Worm (Caenorhabditis elegans): Measurements from ENCODE around the gene nape-2.

Gene nape-2

DNA sequence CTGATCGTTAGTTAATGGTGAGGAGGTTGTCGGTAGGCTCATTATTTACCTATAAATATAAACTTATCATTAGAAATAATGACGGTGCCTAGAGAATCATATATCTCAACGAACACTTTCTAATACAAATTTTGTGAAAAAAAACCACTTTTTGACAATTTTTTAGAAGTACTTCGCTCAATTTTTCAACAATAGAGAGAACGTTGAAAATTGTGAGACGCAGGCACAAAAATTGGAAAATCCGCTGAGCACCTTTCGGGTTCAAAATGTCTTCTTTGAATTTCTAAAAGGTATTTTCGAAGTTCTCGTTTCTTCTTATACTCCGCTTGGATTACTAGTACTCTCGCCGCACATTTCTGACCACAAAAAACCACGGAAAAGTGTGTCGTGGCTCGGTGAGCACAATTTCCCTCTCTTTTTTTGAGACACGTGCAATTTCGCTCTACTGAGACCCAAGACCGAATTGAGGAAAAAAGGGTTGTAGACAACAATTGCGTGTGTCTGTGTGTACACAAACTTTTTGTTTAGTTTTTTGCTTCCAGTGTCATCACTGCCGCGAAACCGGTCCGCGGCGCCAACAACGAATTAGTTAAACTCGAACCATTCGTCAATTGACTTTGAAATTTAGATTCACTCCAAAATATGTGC, 2.2 kb upstream of the nape-2 start, which contains the start of gene nape-1 (continued):
- TF ChIP-seq lin-35 (GFP tag; optimal IDR thresholded peaks at IDR 0.05) (peak; percentile 18 to 46), xbp-1 (tag; optimal IDR thresholded peaks at IDR 0.05) (peak; percentile 5), fkh-8 (tag; optimal IDR thresholded peaks at IDR 0.05) (peak; percentile 47), tbx-2 (tag; optimal IDR thresholded peaks at IDR 0.05) (peak; percentile 43), pax-3 (tag; optimal IDR thresholded peaks at IDR 0.05) (no peak), mdl-1 (tag; optimal IDR thresholded peaks at IDR 0.05) (peak in 1 of 2 experiments; percentile 64), lin-14 (GFP tag; optimal IDR thresholded peaks at IDR 0.05) (peak; percentile 81)

DNA sequence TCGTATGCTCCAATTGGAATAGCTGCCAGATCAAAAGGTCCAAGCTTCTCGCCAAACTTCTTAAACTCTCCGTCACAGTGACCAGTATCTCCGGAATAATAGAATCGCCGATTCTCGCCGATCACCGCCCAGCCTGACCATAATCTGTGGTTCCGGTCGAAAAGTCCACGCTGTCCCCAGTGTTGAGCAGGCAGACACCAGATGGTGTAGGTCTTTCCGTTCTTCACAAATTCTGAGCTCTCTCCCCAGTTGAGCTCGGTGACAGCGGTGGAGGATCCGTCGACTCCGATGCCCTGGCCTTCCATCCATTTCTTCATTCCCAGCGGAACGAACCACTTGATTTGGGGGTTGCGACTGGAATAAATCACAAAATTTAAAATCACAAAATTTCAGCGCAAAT, 2.5 kb downstream of the nape-2 start:
- TF ChIP-seq unc-30 (tag; optimal IDR thresholded peaks at IDR 0.05) (no peak), mab-9 (GFP tag; IDR thresholded peaks at IDR 0.05) (no peak), fos-1 (tag; optimal IDR thresholded peaks at IDR 0.05) (no peak), irx-1 (tag; optimal IDR thresholded peaks at IDR 0.05) (no peak), unc-98 (GFP tag; IDR thresholded peaks at IDR 0.05) (no peak), grh-1 (GFP tag; IDR thresholded peaks at IDR 0.05) (no peak), pax-3 (tag; optimal IDR thresholded peaks at IDR 0.05) (no peak), tbx-2 (tag; optimal IDR thresholded peaks at IDR 0.05) (no peak), nhr-12 (tag; optimal IDR thresholded peaks at IDR 0.05) (no peak), ama-1 (optimal IDR thresholded peaks at IDR 0.05) (no peak), nhr-20 (tag; optimal IDR thresholded peaks at IDR 0.05) (no peak)

ce11 chrIV:3733287-3733686, 5.4 kb downstream of the nape-2 start:
- TF ChIP-seq sptf-1 (tag; optimal IDR thresholded peaks at IDR 0.05) = no peak
- no peak for TF ChIP-seq ceh-88 (GFP tag; IDR thresholded peaks at IDR 0.05)
- no peak for TF ChIP-seq snpc-4 (tag; optimal IDR thresholded peaks at IDR 0.05)
- TF ChIP-seq nhr-84 (tag; optimal IDR thresholded peaks at IDR 0.05) = no peak
- no peak for TF ChIP-seq isw-1 (GFP tag; IDR thresholded peaks at IDR 0.05)
- TF ChIP-seq fkh-10 (GFP tag; optimal IDR thresholded peaks at IDR 0.05) = no peak
- TF ChIP-seq blmp-1 (tag; optimal IDR thresholded peaks at IDR 0.05) = no peak

DNA sequence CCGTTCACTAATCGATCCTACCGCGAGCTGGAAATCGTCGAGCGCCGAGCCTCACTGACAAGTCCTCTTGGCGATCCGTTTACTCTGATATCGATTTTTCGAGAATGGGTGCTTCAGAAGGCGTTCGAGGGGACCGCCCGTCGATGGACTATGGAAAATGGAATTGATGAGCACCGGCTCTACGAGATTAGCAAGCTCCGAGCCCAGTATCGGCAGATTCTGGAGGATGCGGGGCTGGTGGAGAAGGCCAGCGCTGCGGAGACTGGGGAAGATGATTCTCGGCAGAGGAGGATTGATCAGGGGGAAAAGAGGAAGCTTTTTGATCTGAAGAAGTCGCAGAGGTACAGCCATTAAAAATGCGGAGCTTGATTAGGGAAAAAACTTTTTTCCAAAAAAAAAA, 7.3 kb downstream of the nape-2 start:
- no peak for TF ChIP-seq efl-1 (optimal IDR thresholded peaks at IDR 0.05)
- no peak for TF ChIP-seq efl-1 (GFP tag; optimal IDR thresholded peaks at IDR 0.05 in 1 of 2)
- no peak for TF ChIP-seq lin-39 (tag; optimal IDR thresholded peaks at IDR 0.05)

- TF ChIP-seq lir-3 (tag; optimal IDR thresholded peaks at IDR 0.05; ENCODE audit: poor library complexity) (no peak), nhr-76 (tag; optimal IDR thresholded peaks at IDR 0.05) (no peak), Y116A8C.19 (tag; optimal IDR thresholded peaks at IDR 0.05; ENCODE audit: borderline replicate concordance) (no peak), ztf-4 (tag; optimal IDR thresholded peaks at IDR 0.05) (no peak), C16A3.4 (tag; optimal IDR thresholded peaks at IDR 0.05) (peak; percentile 86), sup-37 (GFP tag; optimal IDR thresholded peaks at IDR 0.05) (no peak), snpc-4 (tag; optimal IDR thresholded peaks at IDR 0.05) (peak; percentile 63), hlh-17 (GFP tag; optimal IDR thresholded peaks at IDR 0.05; ENCODE audit: borderline replicate concordance) (no peak), pqm-1 (tag; optimal IDR thresholded peaks at IDR 0.05) (no peak), aly-2 (tag; optimal IDR thresholded peaks at IDR 0.05) (peak; percentile 62), hpl-2 (GFP tag; optimal IDR thresholded peaks at IDR 0.05) (peak; percentile 13), C34B4.2 (tag; optimal IDR thresholded peaks at IDR 0.05) (no peak), irx-1 (tag; optimal IDR thresholded peaks at IDR 0.05) (peak; percentile 75), lin-13 (GFP tag; optimal IDR thresholded peaks at IDR 0.05) (peak; percentile 75), tlp-1 (tag; optimal IDR thresholded peaks at IDR 0.05) (no peak), nhr-77 (tag; optimal IDR thresholded peaks at IDR 0.05) (no peak), blmp-1 (tag; optimal IDR thresholded peaks at IDR 0.05) (peak; percentile 62), mab-9 (GFP tag; IDR thresholded peaks at IDR 0.05) (no peak), fos-1 (tag; optimal IDR thresholded peaks at IDR 0.05) (peak; percentile 69), nhr-47 (tag; optimal IDR thresholded peaks at IDR 0.05) (peak; percentile 88), unc-130 (tag; optimal IDR thresholded peaks at IDR 0.05) (peak; percentile 48), jun-1 (tag; optimal IDR thresholded peaks at IDR 0.05) (peak; percentile 50), egl-13 (tag; optimal IDR thresholded peaks at IDR 0.05) (peak; percentile 65), swsn-7 (tag; optimal IDR thresholded peaks at IDR 0.05) (peak; percentile 82), nhr-19 (GFP tag; conservative IDR thresholded peaks at IDR 0.05) (peak; percentile 71), elt-2 (tag; optimal IDR thresholded peaks at IDR 0.05) (peak; percentile 1)
These were observed 12.9 kb downstream of the nape-2 start, which contains the start of gene smgl-2 for ce11 chrIV:3725845-3726244. smgl-2 (plus strand) TSS chrIV:3726164.

All from whole organism, L1 larva.